Worm (Caenorhabditis elegans) whole organism, late embryonic: ENCODE measurements around the gene C49H3.12.
A peak's percentile ranks its signal among the peaks of the same experiment; 100 is the strongest.

Source experiments
- C08G9.2 ChIP-seq: sonication (generic microtip); optimal IDR thresholded peaks from 2 replicates; lab custom pipeline; 2016; ENCODE audit warnings: mild to moderate bottlenecking, missing genetic modification characterization, moderate library complexity, missing compliant biosample characterization
- F13H6.1 ChIP-seq: sonication (generic microtip); optimal IDR thresholded peaks from 2 replicates; lab custom pipeline; 2016; ENCODE audit warnings: missing genetic modification characterization, missing compliant biosample characterization
- T23F11.4 ChIP-seq: fragments of 200-800 bp; sonication (Bioruptor generic); optimal IDR thresholded peaks from 2 replicates; lab custom pipeline; 2018; ENCODE audit warnings: mild to moderate bottlenecking, missing genetic modification characterization, missing compliant biosample characterization
- Y22D7AL.16 ChIP-seq: sonication (generic microtip); optimal IDR thresholded peaks from 2 replicates; lab custom pipeline; 2016; ENCODE audit warnings: missing genetic modification characterization, missing compliant biosample characterization
- ahr-1 ChIP-seq: sonication (generic microtip); optimal IDR thresholded peaks from 2 replicates; lab custom pipeline; 2016; ENCODE audit warnings: missing genetic modification characterization, missing compliant biosample characterization
- ama-1 ChIP-seq: fragments of 150-350 bp; optimal IDR thresholded peaks from 2 replicates; lab custom pipeline; 2014
- ceh-14 ChIP-seq: sonication (generic microtip); optimal IDR thresholded peaks from 2 replicates; lab custom pipeline; 2016; ENCODE audit warnings: missing genotype, missing genetic modification characterization, missing compliant biosample characterization
- ceh-18 ChIP-seq: sonication (generic microtip); optimal IDR thresholded peaks from 2 replicates; lab custom pipeline; 2016; ENCODE audit warnings: missing genetic modification characterization, missing compliant biosample characterization
- ceh-2 ChIP-seq: sonication (generic microtip); optimal IDR thresholded peaks from 2 replicates; lab custom pipeline; 2016; ENCODE audit warnings: missing genotype, missing genetic modification characterization, missing compliant biosample characterization
- ceh-31 ChIP-seq: sonication (generic microtip); optimal IDR thresholded peaks from 2 replicates; lab custom pipeline; 2016; ENCODE audit warnings: missing genetic modification characterization, missing compliant biosample characterization
- ceh-34 ChIP-seq: sonication (generic microtip); optimal IDR thresholded peaks from 2 replicates; lab custom pipeline; 2016; ENCODE audit warnings: mild to moderate bottlenecking, missing genetic modification characterization, missing compliant biosample characterization
- ceh-45 ChIP-seq: fragments of 200-800 bp; sonication (Bioruptor generic); IDR thresholded peaks from 2 replicates; pipeline ENCODE4 v1.3.6; 2022; ENCODE audit warnings: missing genetic modification reagents, missing genetic modification characterization, missing compliant biosample characterization
- ceh-6 ChIP-seq: fragments of 200-800 bp; sonication (Bioruptor generic); optimal IDR thresholded peaks from 2 replicates; lab custom pipeline; 2018; ENCODE audit warnings: mild to moderate bottlenecking, missing genetic modification characterization, missing compliant biosample characterization
- elt-2 ChIP-seq: sonication (generic microtip); optimal IDR thresholded peaks from 2 replicates; lab custom pipeline; 2016; ENCODE audit warnings: missing genetic modification reagents, missing genetic modification characterization, missing compliant biosample characterization
- ets-4 ChIP-seq: sonication (generic microtip); optimal IDR thresholded peaks from 2 replicates; lab custom pipeline; 2016; ENCODE audit warnings: missing genetic modification characterization, missing compliant biosample characterization
- fax-1 ChIP-seq: sonication (generic microtip); optimal IDR thresholded peaks from 2 replicates; lab custom pipeline; 2016; ENCODE audit warnings: missing genotype, missing genetic modification characterization, missing compliant biosample characterization
- fkh-10 ChIP-seq: fragments of 150-350 bp; optimal IDR thresholded peaks from 2 replicates; lab custom pipeline; 2014; ENCODE audit warnings: missing biosample characterization, missing genetic modification reagents, missing genetic modification characterization
- fkh-6 ChIP-seq: sonication (generic microtip); optimal IDR thresholded peaks from 2 replicates; lab custom pipeline; 2016; ENCODE audit warnings: missing genetic modification characterization, missing compliant biosample characterization
- hlh-13 ChIP-seq: fragments of 200-800 bp; sonication (Bioruptor generic); optimal IDR thresholded peaks from 2 replicates; lab custom pipeline; 2018; ENCODE audit warnings: mild to moderate bottlenecking, missing genetic modification characterization, missing compliant biosample characterization
- hlh-15 ChIP-seq: sonication (generic microtip); optimal IDR thresholded peaks from 2 replicates; lab custom pipeline; 2016; ENCODE audit warnings: missing genetic modification characterization, missing compliant biosample characterization
- hlh-30 ChIP-seq: sonication (generic microtip); optimal IDR thresholded peaks from 2 replicates; lab custom pipeline; 2017; ENCODE audit warnings: antibody characterized with exemption, missing genetic modification characterization, missing compliant biosample characterization; ENCODE audit not compliant: insufficient read depth
- lim-6 ChIP-seq: sonication (generic microtip); optimal IDR thresholded peaks from 2 replicates; lab custom pipeline; 2016; ENCODE audit warnings: missing genetic modification characterization, missing compliant biosample characterization
- mec-3 ChIP-seq: sonication (generic microtip); optimal IDR thresholded peaks from 2 replicates; lab custom pipeline; 2016; ENCODE audit warnings: borderline replicate concordance, missing genetic modification characterization, missing compliant biosample characterization
- nfya-1 ChIP-seq: sonication (generic microtip); optimal IDR thresholded peaks from 2 replicates; lab custom pipeline; 2017; ENCODE audit warnings: missing genetic modification characterization, mild to moderate bottlenecking, missing compliant biosample characterization, antibody characterized with exemption, moderate library complexity
- nhr-232 ChIP-seq: sonication (generic microtip); optimal IDR thresholded peaks from 2 replicates; lab custom pipeline; 2016; ENCODE audit warnings: missing genetic modification characterization, missing compliant biosample characterization
- odd-2 ChIP-seq: sonication (generic microtip); optimal IDR thresholded peaks from 2 replicates; lab custom pipeline; 2017; ENCODE audit warnings: antibody characterized with exemption, mild to moderate bottlenecking, missing genetic modification characterization, missing compliant biosample characterization
- pqm-1 ChIP-seq: sonication (generic microtip); optimal IDR thresholded peaks from 2 replicates; lab custom pipeline; 2016; ENCODE audit warnings: missing genetic modification characterization, missing compliant biosample characterization
- ref-2 ChIP-seq: sonication (generic microtip); optimal IDR thresholded peaks from 2 replicates; lab custom pipeline; 2016; ENCODE audit warnings: missing genetic modification characterization, missing compliant biosample characterization
- rnt-1 ChIP-seq: sonication (generic microtip); optimal IDR thresholded peaks from 2 replicates; lab custom pipeline; 2016; ENCODE audit warnings: missing genetic modification characterization, missing compliant biosample characterization
- syd-9 ChIP-seq: sonication (generic microtip); optimal IDR thresholded peaks from 2 replicates; lab custom pipeline; 2016; ENCODE audit warnings: mild to moderate bottlenecking, missing genetic modification characterization, moderate library complexity, missing compliant biosample characterization
- tbx-2 ChIP-seq: sonication (generic microtip); optimal IDR thresholded peaks from 2 replicates; lab custom pipeline; 2016; ENCODE audit warnings: missing genetic modification characterization, missing compliant biosample characterization
- tbx-7 ChIP-seq: sonication (generic microtip); optimal IDR thresholded peaks from 2 replicates; lab custom pipeline; 2016; ENCODE audit warnings: missing genotype, missing genetic modification characterization, missing compliant biosample characterization
- ttx-3 ChIP-seq: sonication (generic microtip); optimal IDR thresholded peaks from 2 replicates; lab custom pipeline; 2016; ENCODE audit warnings: missing genetic modification reagents, missing genetic modification characterization, missing compliant biosample characterization
- unc-3 ChIP-seq, 2 experiments: fragments of 200-800 bp in 1 of 2; sonication (Bioruptor generic) in 1 of 2; sonication (generic microtip) in 1 of 2; conservative IDR thresholded peaks in 1 of 2; optimal IDR thresholded peaks in 1 of 2; 2 replicates each; pipeline versions ENCODE4 v1.3.6 to Lab custom; 2016 to 2022; ENCODE audit warnings: missing compliant biosample characterization in 2 of 2, missing genetic modification characterization in 2 of 2, missing genetic modification reagents in 1 of 2
- unc-42 ChIP-seq: sonication (generic microtip); optimal IDR thresholded peaks from 2 replicates; lab custom pipeline; 2016; ENCODE audit warnings: missing genotype, missing genetic modification characterization, missing compliant biosample characterization
- unc-86 ChIP-seq: sonication (generic microtip); optimal IDR thresholded peaks from 2 replicates; lab custom pipeline; 2016; ENCODE audit warnings: missing genetic modification characterization, missing compliant biosample characterization
- zip-5 ChIP-seq: sonication (generic microtip); optimal IDR thresholded peaks from 2 replicates; lab custom pipeline; 2016; ENCODE audit warnings: missing genetic modification characterization, missing compliant biosample characterization

The C49H3.12 gene

DNA sequence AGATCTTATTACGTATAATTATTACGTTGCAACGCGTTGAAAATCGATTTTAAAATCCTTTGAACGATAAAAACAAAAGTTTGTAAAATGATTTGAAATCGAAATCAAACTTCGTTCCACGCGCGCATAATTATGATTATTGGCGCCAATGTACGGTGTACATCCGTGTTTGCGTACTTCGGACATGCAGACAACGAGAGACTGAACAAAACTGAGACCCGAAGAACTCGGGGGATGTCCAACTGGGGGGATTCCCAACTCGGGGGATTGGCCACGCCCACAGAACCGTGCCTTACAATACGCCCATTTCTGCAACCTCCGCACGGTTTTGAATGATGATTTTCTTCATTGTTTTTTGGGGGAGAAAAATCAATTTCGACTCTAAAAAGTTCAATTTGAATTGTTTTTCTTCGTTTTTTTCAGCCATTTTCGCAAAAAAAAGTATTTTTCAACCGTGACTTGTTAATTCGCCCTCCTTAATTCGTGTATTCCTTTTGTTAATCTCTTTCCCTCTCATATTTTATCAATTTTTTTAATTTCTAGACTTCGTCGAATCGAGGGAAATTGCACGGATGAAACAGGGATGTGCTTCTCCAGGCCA lies 19.9 kb upstream of the C49H3.12 start, which contains the start of gene F20D12.12:
Gene F20D12.12, plus strand, starts transcription at position 542 of the 601 bp plus-strand sequence.
- TF ChIP-seq unc-3 (GFP tag; conservative IDR thresholded peaks at IDR 0.05; lab: Robert Waterston, UW) (peak; percentile 34; the same call in 1 of the 2 replicates), unc-3 (tag; optimal IDR thresholded peaks at IDR 0.05; lab: Kevin White, UChicago) (peak; percentile 32), ceh-45 (GFP tag; lab: Robert Waterston, UW) (peak; percentile 58; the same call in 1 of the 2 replicates), rnt-1 (tag; lab: Kevin White, UChicago) (peak; percentile 79), tbx-7 (tag; lab: Kevin White, UChicago) (peak; percentile 64), mec-3 (tag; lab: Kevin White, UChicago) (peak; percentile 22), hlh-15 (tag; lab: Kevin White, UChicago) (peak; percentile 4), ceh-34 (tag; lab: Kevin White, UChicago) (peak; percentile 72), ahr-1 (tag; lab: Kevin White, UChicago) (peak; percentile 14), C08G9.2 (tag; lab: Kevin White, UChicago) (peak; percentile 66), ceh-18 (tag; lab: Kevin White, UChicago) (peak; percentile 76), F13H6.1 (peak; percentile 50), fkh-6 (tag; lab: Kevin White, UChicago) (peak; percentile 31), ceh-31 (peak; percentile 85), ref-2 (tag; lab: Kevin White, UChicago) (peak; percentile 68), ceh-2 (tag; lab: Kevin White, UChicago) (peak; percentile 45), unc-42 (tag; lab: Kevin White, UChicago) (peak; percentile 67), unc-86 (peak; percentile 32), ceh-14 (peak; percentile 68), elt-2 (peak; percentile 44), fax-1 (tag; lab: Kevin White, UChicago) (peak; percentile 46), ttx-3 (tag; lab: Kevin White, UChicago) (peak; percentile 46), zip-5 (tag; lab: Kevin White, UChicago) (peak; percentile 51), ets-4 (tag; lab: Kevin White, UChicago) (peak; percentile 56), tbx-2 (tag; lab: Kevin White, UChicago) (peak; percentile 81), nfya-1 (tag; lab: Kevin White, UChicago) (peak; percentile 72)

DNA sequence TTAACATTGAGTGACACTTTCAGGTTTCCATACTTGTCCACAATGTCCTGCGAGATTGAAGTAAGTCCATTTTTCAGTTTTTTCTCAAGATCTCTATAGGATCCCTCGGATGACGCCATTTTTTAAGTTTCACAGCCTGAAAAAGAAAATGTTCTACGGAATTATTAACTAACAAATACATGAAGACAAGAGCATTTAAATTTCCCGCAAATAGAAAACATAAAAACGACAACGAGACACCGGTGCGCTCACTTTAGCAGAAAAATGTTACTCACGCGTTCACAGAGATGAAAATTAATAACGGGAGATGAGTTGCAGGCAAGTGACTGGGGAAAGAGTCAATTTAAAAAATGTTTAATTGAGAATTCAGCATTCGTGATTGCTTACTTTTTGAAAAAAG lies 19.3 kb upstream of the C49H3.12 start, which contains the start of gene czw-1:
Gene czw-1, minus strand, starts transcription at position 369 of the 400 bp plus-strand sequence.
- TF ChIP-seq Y22D7AL.16 (no peak), ets-4 (tag; lab: Kevin White, UChicago) (no peak), lim-6 (tag; lab: Kevin White, UChicago) (no peak), fkh-10 (no peak), pqm-1 (no peak), ama-1 (lab: Kevin White, UChicago) (no peak), ceh-6 (no peak), odd-2 (tag; lab: Kevin White, UChicago) (no peak), zip-5 (tag; lab: Kevin White, UChicago) (no peak), elt-2 (no peak), hlh-13 (GFP tag; lab: Kevin White, UChicago) (no peak), ceh-34 (tag; lab: Kevin White, UChicago) (no peak)

ce11 chrIV:7943272-7943671 lies 16.2 kb upstream of the C49H3.12 start:
- TF ChIP-seq T23F11.4 (GFP tag; lab: Kevin White, UChicago): no peak
- no peak for TF ChIP-seq hlh-30 (tag; lab: Kevin White, UChicago)
- TF ChIP-seq ceh-34 (tag; lab: Kevin White, UChicago): peak; percentile 27
- TF ChIP-seq, all 69 proteins: peak for 1

DNA sequence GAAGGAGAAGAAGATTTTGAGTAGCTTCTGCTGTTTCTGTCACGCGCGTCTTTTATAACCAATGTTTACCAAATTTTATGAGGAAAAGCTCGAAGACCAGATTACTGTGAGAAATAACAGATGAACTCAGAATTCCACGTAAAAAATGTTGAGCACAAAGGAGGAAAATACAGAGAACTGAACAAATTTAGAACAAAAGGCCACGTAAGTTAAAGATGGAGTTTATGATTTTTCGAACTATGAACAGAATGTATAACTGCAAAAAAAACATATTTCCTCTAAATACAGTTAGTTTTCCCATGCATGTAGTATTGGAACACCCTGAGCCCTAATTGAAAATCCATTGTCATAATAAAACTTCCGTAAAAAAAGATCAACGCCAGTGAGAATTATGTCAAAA lies 13.8 kb upstream of the C49H3.12 start, which contains the start of gene exc-9:
Gene exc-9, minus strand, starts transcription at position 101 of the 400 bp plus-strand sequence.
- TF ChIP-seq syd-9 (tag; lab: Kevin White, UChicago) (no peak), nhr-232 (tag; lab: Kevin White, UChicago) (no peak)
